Fruit fly (Drosophila melanogaster) whole organism, embryonic: ENCODE results near the gene Cyp313a3.

Experiments
- Atf3 ChIP-seq: fragments of 200-800 bp; sonication (Bioruptor generic); optimal IDR thresholded peaks from 3 replicates; lab custom pipeline; 2016; ENCODE audit warnings: missing biosample characterization, missing genetic modification characterization
- CG11723 ChIP-seq: fragments of 200-800 bp; sonication (Bioruptor generic); optimal IDR thresholded peaks from 2 replicates; lab custom pipeline; 2017; ENCODE audit warnings: missing biosample characterization, mild to moderate bottlenecking, missing genetic modification characterization
- CG14710 ChIP-seq: fragments of 200-800 bp; sonication (Bioruptor generic); optimal IDR thresholded peaks from 3 replicates; lab custom pipeline; 2019; ENCODE audit warnings: missing biosample characterization, mild to moderate bottlenecking, missing genetic modification characterization, moderate library complexity
- CG14860 ChIP-seq: fragments of 200-800 bp; sonication (Bioruptor generic); IDR thresholded peaks from 3 replicates; pipeline ENCODE4 v1.3.6; 2022; ENCODE audit warnings: missing biosample characterization, missing genetic modification characterization; ENCODE audit not compliant: partially characterized antibody
- CG1602 ChIP-seq: fragments of 200-800 bp; sonication (Bioruptor generic); optimal IDR thresholded peaks from 3 replicates; lab custom pipeline; 2016; ENCODE audit warnings: missing biosample characterization, missing genetic modification characterization
- CG17328 ChIP-seq: fragments of 200-800 bp; sonication (Bioruptor generic); IDR thresholded peaks from 2 replicates; pipeline ENCODE4 v1.3.6; 2022; ENCODE audit warnings: missing biosample characterization, missing genetic modification characterization
- CG17359 ChIP-seq: fragments of 200-800 bp; sonication (Bioruptor generic); optimal IDR thresholded peaks from 3 replicates; lab custom pipeline; 2018; ENCODE audit warnings: missing biosample characterization, mild to moderate bottlenecking, missing genetic modification characterization, moderate library complexity
- CG2116 ChIP-seq: fragments of 200-800 bp; sonication (Bioruptor generic); optimal IDR thresholded peaks from 3 replicates; lab custom pipeline; 2018; ENCODE audit warnings: missing biosample characterization, mild to moderate bottlenecking, missing genetic modification characterization
- CG30431 ChIP-seq: fragments of 200-800 bp; sonication (Bioruptor generic); optimal IDR thresholded peaks from 2 replicates; lab custom pipeline; 2017; ENCODE audit warnings: missing biosample characterization, missing genetic modification characterization
- CG6765 ChIP-seq: fragments of 200-800 bp; sonication (Bioruptor generic); optimal IDR thresholded peaks from 3 replicates; lab custom pipeline; 2017; ENCODE audit warnings: missing biosample characterization, mild to moderate bottlenecking, missing genetic modification characterization
- CG7839 ChIP-seq: fragments of 200-800 bp; sonication (Bioruptor generic); optimal IDR thresholded peaks from 3 replicates; lab custom pipeline; 2018; ENCODE audit warnings: missing biosample characterization, mild to moderate bottlenecking, missing genetic modification characterization, moderate library complexity
- CG7963 ChIP-seq: fragments of 200-800 bp; sonication (Bioruptor generic); IDR thresholded peaks from 3 replicates; pipeline ENCODE4 v1.3.6; 2022; ENCODE audit warnings: missing biosample characterization, missing genetic modification characterization; ENCODE audit not compliant: partially characterized antibody
- D ChIP-seq, 2 experiments: fragments of 200-800 bp in 1 of 2; fragments of >200 bp in 1 of 2; sonication (Bioruptor generic) in 1 of 2; optimal IDR thresholded peaks; 2 replicates in 1 of 2; 3 replicates in 1 of 2; lab custom pipeline; 2017; ENCODE audit warnings: mild to moderate bottlenecking in 1 of 2, missing biosample characterization in 1 of 2, missing genetic modification characterization in 1 of 2, missing genetic modification reagents in 1 of 2
- Deaf1 ChIP-seq: fragments of 200-800 bp; optimal IDR thresholded peaks from 3 replicates; lab custom pipeline; 2019; ENCODE audit warnings: missing biosample characterization, mild to moderate bottlenecking, missing genetic modification characterization, moderate library complexity
- Elba2 ChIP-seq: fragments of 200-800 bp; sonication (Bioruptor generic); optimal IDR thresholded peaks from 3 replicates; lab custom pipeline; 2016; ENCODE audit warnings: missing biosample characterization, missing genetic modification characterization
- Fer2 ChIP-seq: fragments of 200-800 bp; sonication (Bioruptor generic); optimal IDR thresholded peaks from 2 replicates; lab custom pipeline; 2018; ENCODE audit warnings: missing biosample characterization, mild to moderate bottlenecking, missing genetic modification characterization, moderate library complexity
- HLH54F ChIP-seq: fragments of 200-800 bp; sonication (Bioruptor generic); optimal IDR thresholded peaks from 3 replicates; lab custom pipeline; 2016; ENCODE audit warnings: missing biosample characterization, missing genetic modification characterization
- Lpt ChIP-seq: fragments of >200 bp; optimal IDR thresholded peaks from 2 replicates; lab custom pipeline; 2018; ENCODE audit warnings: missing biosample characterization, missing genetic modification characterization
- Mrtf ChIP-seq: fragments of 200-800 bp; sonication (Bioruptor generic); IDR thresholded peaks from 3 replicates; pipeline ENCODE4 v1.3.6; 2022; ENCODE audit warnings: missing biosample characterization, missing genetic modification characterization
- Scr ChIP-seq: fragments of 200-800 bp; sonication (Bioruptor generic); IDR thresholded peaks from 2 replicates; pipeline ENCODE4 v1.3.6; 2022; ENCODE audit warnings: missing biosample characterization, missing genetic modification characterization; ENCODE audit not compliant: partially characterized antibody
- Trl ChIP-seq, 3 experiments: fragments of >200 bp in 2 of 3; fragments of 200-800 bp in 1 of 3; sonication (Bioruptor generic) in 1 of 3; optimal IDR thresholded peaks; 2 replicates in 1 of 3; 3 replicates in 2 of 3; lab custom pipeline; 2016 to 2017; ENCODE audit warnings: missing biosample characterization in 1 of 3, missing genetic modification characterization in 1 of 3
- bab2 ChIP-seq: fragments of 200-800 bp; sonication (Bioruptor generic); optimal IDR thresholded peaks from 2 replicates; lab custom pipeline; 2016; ENCODE audit warnings: missing biosample characterization, missing genetic modification characterization
- cg ChIP-seq: fragments of 200-800 bp; sonication (Bioruptor generic); optimal IDR thresholded peaks from 3 replicates; lab custom pipeline; 2019; ENCODE audit warnings: missing biosample characterization, mild to moderate bottlenecking, missing genetic modification characterization, moderate library complexity
- chinmo ChIP-seq: fragments of 200-800 bp; sonication (Bioruptor generic); IDR thresholded peaks from 4 replicates; pipeline ENCODE4 v1.3.6; 2022; ENCODE audit warnings: missing biosample characterization, missing genetic modification characterization; ENCODE audit not compliant: partially characterized antibody
- ci ChIP-seq: fragments of 200-800 bp; sonication (Bioruptor generic); IDR thresholded peaks from 3 replicates; pipeline ENCODE4 v1.3.6; 2022; ENCODE audit warnings: missing biosample characterization, missing genetic modification characterization
- crol ChIP-seq: fragments of 200-800 bp; sonication (Bioruptor generic); IDR thresholded peaks from 2 replicates; pipeline ENCODE4 v1.3.6; 2022; ENCODE audit warnings: missing biosample characterization, missing genetic modification characterization
- dati ChIP-seq: fragments of 200-800 bp; sonication (Bioruptor generic); IDR thresholded peaks from 2 replicates; pipeline ENCODE4 v1.3.6; 2022; ENCODE audit warnings: missing biosample characterization, missing genetic modification characterization
- ftz-f1 ChIP-seq: fragments of 200-800 bp; sonication (Bioruptor generic); optimal IDR thresholded peaks from 2 replicates; lab custom pipeline; 2016; ENCODE audit warnings: missing biosample characterization, missing genetic modification characterization
- gcm ChIP-seq: fragments of 200-800 bp; sonication (Bioruptor generic); optimal IDR thresholded peaks from 2 replicates; lab custom pipeline; 2019; ENCODE audit warnings: missing biosample characterization, mild to moderate bottlenecking, missing genetic modification characterization, moderate library complexity
- gsb ChIP-seq: fragments of 200-800 bp; sonication (Bioruptor generic); IDR thresholded peaks from 2 replicates; pipeline ENCODE4 v1.3.6; 2022; ENCODE audit warnings: missing biosample characterization, missing genetic modification characterization
- insv ChIP-seq, 2 experiments: fragments of 200-800 bp; sonication (Bioruptor generic); optimal IDR thresholded peaks; 3 replicates each; lab custom pipeline; 2016 to 2018; ENCODE audit warnings: missing biosample characterization in 2 of 2, missing genetic modification characterization in 2 of 2
- jumu ChIP-seq: fragments of 200-800 bp; sonication (Bioruptor generic); optimal IDR thresholded peaks from 3 replicates; lab custom pipeline; 2016; ENCODE audit warnings: missing biosample characterization, missing genetic modification characterization
- nerfin-1 ChIP-seq: fragments of 200-800 bp; sonication (Bioruptor generic); optimal IDR thresholded peaks from 3 replicates; lab custom pipeline; 2019; ENCODE audit warnings: missing biosample characterization, mild to moderate bottlenecking, missing genetic modification characterization, moderate library complexity
- nmo ChIP-seq: fragments of 200-800 bp; sonication (Bioruptor generic); optimal IDR thresholded peaks from 2 replicates; lab custom pipeline; 2018; ENCODE audit warnings: missing biosample characterization, mild to moderate bottlenecking, missing genetic modification characterization, moderate library complexity
- nom ChIP-seq: fragments of 200-800 bp; sonication (Bioruptor generic); optimal IDR thresholded peaks from 2 replicates; lab custom pipeline; 2017; ENCODE audit warnings: missing biosample characterization, missing genetic modification characterization, mild to moderate bottlenecking, moderate library complexity, missing genetic modification reagents
- pita ChIP-seq: fragments of 200-800 bp; sonication (Bioruptor generic); optimal IDR thresholded peaks from 2 replicates; lab custom pipeline; 2017; ENCODE audit warnings: missing biosample characterization, mild to moderate bottlenecking, missing genetic modification characterization
- pros ChIP-seq: fragments of 200-800 bp; sonication (Bioruptor generic); optimal IDR thresholded peaks from 3 replicates; lab custom pipeline; 2019; ENCODE audit warnings: missing biosample characterization, mild to moderate bottlenecking, missing genetic modification characterization, moderate library complexity
- psq ChIP-seq: fragments of 200-800 bp; sonication (Bioruptor generic); optimal IDR thresholded peaks from 2 replicates; lab custom pipeline; 2017; ENCODE audit warnings: missing biosample characterization, missing genetic modification characterization
- sc ChIP-seq, 3 experiments: fragments of >200 bp in 2 of 3; fragments of 200-800 bp in 1 of 3; sonication (Bioruptor generic) in 1 of 3; optimal IDR thresholded peaks; 2 replicates in 2 of 3; 3 replicates in 1 of 3; lab custom pipeline; 2017; ENCODE audit warnings: mild to moderate bottlenecking in 1 of 3, missing biosample characterization in 1 of 3, missing genetic modification characterization in 1 of 3, missing genetic modification reagents in 1 of 3
- sens ChIP-seq: fragments of 200-800 bp; sonication (Bioruptor generic); peaks from one replicate; lab custom pipeline; 2016; ENCODE audit warnings: missing biosample characterization, missing genetic modification characterization
- sima ChIP-seq: fragments of 200-800 bp; sonication (Bioruptor generic); optimal IDR thresholded peaks from 2 replicates; lab custom pipeline; 2016; ENCODE audit warnings: missing biosample characterization, missing genetic modification characterization
- slbo ChIP-seq: fragments of 200-800 bp; sonication (Bioruptor generic); IDR thresholded peaks from 2 replicates; pipeline ENCODE4 v1.3.6; 2022; ENCODE audit warnings: missing biosample characterization, missing genetic modification characterization
- trem ChIP-seq: fragments of 200-800 bp; optimal IDR thresholded peaks from 3 replicates; lab custom pipeline; 2019; ENCODE audit warnings: missing biosample characterization, mild to moderate bottlenecking, missing genetic modification characterization, moderate library complexity
- z ChIP-seq: fragments of 200-800 bp; sonication (Bioruptor generic); IDR thresholded peaks from 3 replicates; pipeline ENCODE4 v1.3.6; 2022; ENCODE audit warnings: missing biosample characterization, missing genetic modification characterization
- zen2 ChIP-seq: fragments of 200-800 bp; sonication (Bioruptor generic); IDR thresholded peaks from 3 replicates; pipeline ENCODE4 v1.3.6; 2022; ENCODE audit warnings: missing biosample characterization, missing genetic modification characterization; ENCODE audit not compliant: partially characterized antibody
- zfh2 ChIP-seq: fragments of 200-800 bp; sonication (Bioruptor generic); optimal IDR thresholded peaks from 2 replicates; lab custom pipeline; 2016; ENCODE audit warnings: missing biosample characterization, missing genetic modification characterization

The Cyp313a3 gene

dm6 chr3R:12280729-12281342, 41.8 kb upstream of the Cyp313a3 start (continued):
- peak; percentile 70 for TF ChIP-seq Scr (GFP tag; lab: Robert Waterston, UW)
- TF ChIP-seq cg (GFP tag; lab: Kevin White, UChicago): peak; percentile 95
- TF ChIP-seq CG17328 (GFP tag; lab: Robert Waterston, UW): 0 out of 2 replicates have a peak, but pooled peaks have one; percentile 7
- no peak for TF ChIP-seq nmo (GFP tag; lab: Kevin White, UChicago)
- TF ChIP-seq crol (GFP tag; lab: Robert Waterston, UW): peak; percentile 84
- TF ChIP-seq Trl (optimal IDR thresholded peaks at IDR 0.05; lab: Kevin White, UChicago): peak; percentile 81 to 82
- TF ChIP-seq Trl (GFP tag; optimal IDR thresholded peaks at IDR 0.05; lab: Kevin White, UChicago): peak; percentile 22
- peak; percentile 59 for TF ChIP-seq sens (GFP tag; lab: Kevin White, UChicago)
- peak; percentile 1 for TF ChIP-seq pros
- TF ChIP-seq CG7963 (GFP tag; lab: Robert Waterston, UW): peak; percentile 52; the same call in 2 of the 3 replicates
- TF ChIP-seq nom (GFP tag; lab: Kevin White, UChicago): peak; percentile 6
- TF ChIP-seq dati (GFP tag; lab: Robert Waterston, UW): no peak
- TF ChIP-seq gcm: peak; percentile 4
- peak; percentile 93 for TF ChIP-seq chinmo
- TF ChIP-seq CG1602 (GFP tag; lab: Kevin White, UChicago): no peak
- 0 out of 3 replicates have a peak, but pooled peaks have one; percentile 50 for TF ChIP-seq CG14860 (GFP tag; lab: Robert Waterston, UW)
- TF ChIP-seq pita (GFP tag; lab: Kevin White, UChicago): no peak
- peak; percentile 4 for TF ChIP-seq D (optimal IDR thresholded peaks at IDR 0.05; lab: Kevin White, UChicago)
- no peak for TF ChIP-seq D (GFP tag; optimal IDR thresholded peaks at IDR 0.05; lab: Kevin White, UChicago)
- peak; percentile 22; the same call in 1 of the 3 replicates for TF ChIP-seq ci (GFP tag; lab: Robert Waterston, UW)

dm6 chr3R:12279019-12279418, 40.0 kb upstream of the Cyp313a3 start:
- TF ChIP-seq CG14710 (tag; lab: Kevin White, UChicago) (no peak), insv (GFP tag; optimal IDR thresholded peaks at IDR 0.05; lab: Kevin White, UChicago) (peak; percentile 69 to 95), Trl (optimal IDR thresholded peaks at IDR 0.05; lab: Kevin White, UChicago) (peak; percentile 80 to 86), Trl (GFP tag; optimal IDR thresholded peaks at IDR 0.05; lab: Kevin White, UChicago) (no peak), CG6765 (GFP tag; lab: Kevin White, UChicago) (no peak), CG2116 (GFP tag; lab: Kevin White, UChicago) (no peak), CG17359 (tag; lab: Kevin White, UChicago) (no peak), CG7839 (tag; lab: Kevin White, UChicago) (no peak), Scr (GFP tag; lab: Robert Waterston, UW) (peak; percentile 28; the same call in 1 of the 2 replicates), slbo (GFP tag; lab: Robert Waterston, UW) (no peak), pita (GFP tag; lab: Kevin White, UChicago) (no peak), nom (GFP tag; lab: Kevin White, UChicago) (peak; percentile 5), CG11723 (GFP tag; lab: Kevin White, UChicago) (no peak), ftz-f1 (GFP tag; lab: Kevin White, UChicago) (peak; percentile 59), sima (GFP tag; lab: Kevin White, UChicago) (no peak), Elba2 (GFP tag; lab: Kevin White, UChicago) (peak; percentile 72), sc (optimal IDR thresholded peaks at IDR 0.05; lab: Kevin White, UChicago) (no peak), sc (GFP tag; optimal IDR thresholded peaks at IDR 0.05; lab: Kevin White, UChicago) (no peak), crol (GFP tag; lab: Robert Waterston, UW) (peak; percentile 83), zen2 (GFP tag; lab: Robert Waterston, UW) (0 out of 3 replicates have a peak, but pooled peaks have one; percentile 34), trem (no peak), psq (no peak), Atf3 (no peak), gsb (GFP tag; lab: Robert Waterston, UW) (no peak), z (peak; percentile 98), Deaf1 (tag; lab: Kevin White, UChicago) (peak; percentile 65), zfh2 (GFP tag; lab: Kevin White, UChicago) (no peak), HLH54F (no peak), nerfin-1 (peak; percentile 63), Fer2 (tag; lab: Kevin White, UChicago) (no peak), jumu (GFP tag; lab: Kevin White, UChicago) (no peak), Mrtf (GFP tag; lab: Robert Waterston, UW) (no peak), Lpt (GFP tag; lab: Kevin White, UChicago) (no peak), CG30431 (GFP tag; lab: Kevin White, UChicago) (no peak), bab2 (no peak)
